Worm (Caenorhabditis elegans) whole organism, L4 larva: ENCODE results near the gene Y49E10.21.
A peak's percentile ranks its signal among the peaks of the same experiment; 100 is the strongest.

Source experiments
- D1046.2 ChIP-seq: fragments of 200-800 bp; sonication (Bioruptor generic); IDR thresholded peaks from 2 replicates; pipeline ENCODE4 v1.3.6; 2022; ENCODE audit warnings: missing genetic modification characterization, missing compliant biosample characterization
- F49E8.2 ChIP-seq: sonication (generic microtip); optimal IDR thresholded peaks from 2 replicates; lab custom pipeline; 2016; ENCODE audit warnings: missing compliant biosample characterization, mild to moderate bottlenecking, missing genetic modification characterization, borderline replicate concordance
- Y5F2A.4 ChIP-seq: fragments of 200-800 bp; sonication (Bioruptor generic); optimal IDR thresholded peaks from 2 replicates; lab custom pipeline; 2018; ENCODE audit warnings: mild to moderate bottlenecking, missing genetic modification characterization, missing compliant biosample characterization
- aha-1 ChIP-seq: fragments of 150-350 bp; peaks from one replicate; lab custom pipeline; 2014; ENCODE audit warnings: missing biosample characterization, missing genetic modification characterization
- ama-1 ChIP-seq: fragments of 150-350 bp; optimal IDR thresholded peaks from 2 replicates; lab custom pipeline; 2014; ENCODE audit warnings: inconsistent platforms, mixed read lengths
- attf-4 ChIP-seq: sonication (generic microtip); optimal IDR thresholded peaks from 3 replicates; lab custom pipeline; 2017; ENCODE audit warnings: missing biosample characterization, missing genetic modification characterization
- ceh-44 ChIP-seq: fragments of 200-800 bp; sonication (Bioruptor generic); IDR thresholded peaks from 2 replicates; pipeline ENCODE4 v1.3.6; 2022; ENCODE audit warnings: missing genetic modification reagents, missing genetic modification characterization, missing compliant biosample characterization
- ceh-62 ChIP-seq: sonication (generic microtip); optimal IDR thresholded peaks from 2 replicates; lab custom pipeline; 2017; ENCODE audit warnings: missing biosample characterization, missing genetic modification characterization
- cey-2 ChIP-seq: sonication (generic microtip); optimal IDR thresholded peaks from 3 replicates; lab custom pipeline; 2017; ENCODE audit warnings: missing genetic modification characterization, mild to moderate bottlenecking, missing compliant biosample characterization, antibody characterized with exemption, borderline replicate concordance; ENCODE audit not compliant: insufficient read depth
- ctbp-1 ChIP-seq: fragments of 200-800 bp; sonication (Bioruptor generic); IDR thresholded peaks from 2 replicates; pipeline ENCODE4 v1.3.6; 2022; ENCODE audit warnings: missing genetic modification reagents, missing genetic modification characterization, missing compliant biosample characterization
- daf-12 ChIP-seq: fragments of 150-350 bp; optimal IDR thresholded peaks from 2 replicates; lab custom pipeline; 2014; ENCODE audit warnings: missing biosample characterization, missing genetic modification reagents, missing genetic modification characterization
- daf-19 ChIP-seq: fragments of 200-800 bp; sonication (Bioruptor generic); conservative IDR thresholded peaks from 2 replicates; pipeline ENCODE4 v1.3.6; 2022; ENCODE audit warnings: missing genetic modification characterization, missing compliant biosample characterization
- dmd-6 ChIP-seq: fragments of 200-800 bp; sonication (Bioruptor generic); IDR thresholded peaks from 2 replicates; pipeline ENCODE4 v1.3.6; 2022; ENCODE audit warnings: missing genetic modification reagents, missing genetic modification characterization, missing compliant biosample characterization
- dmd-8 ChIP-seq: fragments of 200-800 bp; sonication (Bioruptor generic); IDR thresholded peaks from 2 replicates; pipeline ENCODE4 v1.3.6; 2022; ENCODE audit warnings: missing genetic modification characterization, missing compliant biosample characterization
- dmd-9 ChIP-seq: fragments of 200-800 bp; sonication (Bioruptor generic); IDR thresholded peaks from 2 replicates; pipeline ENCODE4 v1.3.6; 2022; ENCODE audit warnings: missing genetic modification reagents, missing genetic modification characterization, missing compliant biosample characterization
- dpl-1 ChIP-seq: fragments of 150-350 bp; optimal IDR thresholded peaks from 2 replicates; lab custom pipeline; 2014; ENCODE audit warnings: missing biosample characterization, missing genetic modification reagents, missing genetic modification characterization
- gei-8 ChIP-seq: fragments of 200-800 bp; sonication (Bioruptor generic); optimal IDR thresholded peaks from 2 replicates; lab custom pipeline; 2018; ENCODE audit warnings: mild to moderate bottlenecking, missing genetic modification characterization, missing compliant biosample characterization
- hif-1 ChIP-seq, 2 experiments: sonication (generic microtip); optimal IDR thresholded peaks; 2 replicates each; lab custom pipeline; 2016 to 2017; ENCODE audit warnings: missing compliant biosample characterization in 2 of 2, missing genetic modification characterization in 2 of 2, missing genetic modification reagents in 2 of 2, missing genotype in 2 of 2, mild to moderate bottlenecking in 1 of 2
- hlh-30 ChIP-seq: sonication (generic microtip); optimal IDR thresholded peaks from 2 replicates; lab custom pipeline; 2017; ENCODE audit warnings: antibody characterized with exemption, mild to moderate bottlenecking, missing genetic modification characterization, missing compliant biosample characterization; ENCODE audit not compliant: insufficient read depth
- hmg-1.1 ChIP-seq: fragments of 200-800 bp; sonication (Bioruptor generic); IDR thresholded peaks from 2 replicates; pipeline ENCODE4 v1.3.6; 2022; ENCODE audit warnings: missing genetic modification reagents, missing genetic modification characterization, missing compliant biosample characterization
- lin-1 ChIP-seq: fragments of 200-800 bp; sonication (Bioruptor generic); IDR thresholded peaks from 2 replicates; pipeline ENCODE4 v1.3.6; 2022; ENCODE audit warnings: missing genetic modification reagents, missing genetic modification characterization, missing compliant biosample characterization
- lin-15B ChIP-seq: fragments of 150-350 bp; sonication (generic microtip); optimal IDR thresholded peaks from 3 replicates; lab custom pipeline; 2014; ENCODE audit warnings: missing biosample characterization, missing genetic modification characterization
- lin-29 ChIP-seq: fragments of 200-800 bp; sonication (Bioruptor generic); IDR thresholded peaks from 2 replicates; pipeline ENCODE4 v1.3.6; 2022; ENCODE audit warnings: missing genetic modification reagents, missing genetic modification characterization, missing compliant biosample characterization
- lin-39 ChIP-seq: fragments of 150-350 bp; optimal IDR thresholded peaks from 2 replicates; lab custom pipeline; 2014; ENCODE audit warnings: missing biosample characterization, missing genetic modification reagents, missing genetic modification characterization
- lsy-2 ChIP-seq, 2 experiments: fragments of 150-350 bp in 1 of 2; sonication (generic microtip) in 1 of 2; optimal IDR thresholded peaks; 2 replicates each; lab custom pipeline; 2014 to 2017; ENCODE audit warnings: missing biosample characterization in 2 of 2, missing genetic modification characterization in 2 of 2
- madf-5 ChIP-seq, 2 experiments: fragments of 200-800 bp; sonication (Bioruptor generic); IDR thresholded peaks; 2 replicates each; pipeline ENCODE4 v1.3.6; 2022; ENCODE audit warnings: missing compliant biosample characterization in 2 of 2, missing genetic modification characterization in 2 of 2
- mep-1 ChIP-seq: fragments of 150-350 bp; sonication (generic microtip); optimal IDR thresholded peaks from 3 replicates; lab custom pipeline; 2014; ENCODE audit warnings: missing biosample characterization, missing genetic modification characterization
- mes-2 ChIP-seq: sonication (generic microtip); optimal IDR thresholded peaks from 2 replicates; lab custom pipeline; 2016; ENCODE audit warnings: missing genotype, mild to moderate bottlenecking, missing genetic modification characterization, missing compliant biosample characterization; ENCODE audit not compliant: poor library complexity, severe bottlenecking
- mxl-2 ChIP-seq: fragments of 200-800 bp; sonication (Bioruptor generic); conservative IDR thresholded peaks from 2 replicates; pipeline ENCODE4 v1.3.6; 2022; ENCODE audit warnings: missing genetic modification reagents, missing genetic modification characterization, missing compliant biosample characterization
- nhr-10 ChIP-seq: fragments of 150-350 bp; optimal IDR thresholded peaks from 2 replicates; lab custom pipeline; 2014; ENCODE audit warnings: missing biosample characterization, missing genetic modification characterization
- nhr-237 ChIP-seq: sonication (generic microtip); optimal IDR thresholded peaks from 2 replicates; lab custom pipeline; 2017; ENCODE audit warnings: missing biosample characterization, missing genetic modification characterization
- nhr-25 ChIP-seq: sonication (generic microtip); optimal IDR thresholded peaks from 2 replicates; lab custom pipeline; 2017; ENCODE audit warnings: missing genetic modification characterization, mild to moderate bottlenecking, missing compliant biosample characterization, antibody characterized with exemption, moderate library complexity, borderline replicate concordance; ENCODE audit not compliant: insufficient read depth
- nhr-28 ChIP-seq: fragments of 150-350 bp; optimal IDR thresholded peaks from 2 replicates; lab custom pipeline; 2014; ENCODE audit warnings: missing biosample characterization, missing genetic modification characterization
- nhr-76 ChIP-seq: fragments of 150-350 bp; optimal IDR thresholded peaks from 2 replicates; lab custom pipeline; 2014; ENCODE audit warnings: missing biosample characterization, missing genetic modification characterization
- pha-4 ChIP-seq, 2 experiments: fragments of 150-350 bp in 1 of 2; fragments of 200-800 bp in 1 of 2; sonication (Bioruptor generic) in 1 of 2; IDR thresholded peaks in 1 of 2; optimal IDR thresholded peaks in 1 of 2; 2 replicates each; pipeline versions ENCODE4 v1.3.6 to Lab custom; 2014 to 2022; ENCODE audit warnings: missing genetic modification characterization in 2 of 2, missing genetic modification reagents in 2 of 2, missing biosample characterization in 1 of 2, missing compliant biosample characterization in 1 of 2
- php-3 ChIP-seq: fragments of 200-800 bp; sonication (Bioruptor generic); IDR thresholded peaks from 2 replicates; pipeline ENCODE4 v1.3.6; 2022; ENCODE audit warnings: missing genetic modification reagents, missing genetic modification characterization, missing compliant biosample characterization
- rbr-2 ChIP-seq: sonication (generic microtip); optimal IDR thresholded peaks from 2 replicates; lab custom pipeline; 2016; ENCODE audit warnings: missing genotype, missing genetic modification characterization, missing compliant biosample characterization
- saeg-2 ChIP-seq: fragments of 200-800 bp; sonication (Bioruptor generic); IDR thresholded peaks from 2 replicates; pipeline ENCODE4 v1.3.6; 2022; ENCODE audit warnings: missing genetic modification reagents, missing genetic modification characterization, missing compliant biosample characterization
- sdz-12 ChIP-seq: fragments of 200-800 bp; sonication (Bioruptor generic); optimal IDR thresholded peaks from 2 replicates; lab custom pipeline; 2018; ENCODE audit warnings: mild to moderate bottlenecking, missing genetic modification characterization, missing compliant biosample characterization
- set-16 ChIP-seq: fragments of 200-800 bp; sonication (Bioruptor generic); IDR thresholded peaks from 2 replicates; pipeline ENCODE4 v1.3.6; 2022; ENCODE audit warnings: missing genetic modification reagents, missing genetic modification characterization, missing compliant biosample characterization
- skn-1 ChIP-seq: fragments of 150-350 bp; optimal IDR thresholded peaks from 2 replicates; lab custom pipeline; 2014; ENCODE audit warnings: missing biosample characterization, missing genetic modification characterization
- snpc-1.2 ChIP-seq: fragments of 200-800 bp; sonication (Bioruptor generic); IDR thresholded peaks from 2 replicates; pipeline ENCODE4 v1.3.6; 2022; ENCODE audit warnings: missing genetic modification reagents, missing genetic modification characterization, missing compliant biosample characterization
- spr-3 ChIP-seq: fragments of 200-800 bp; sonication (Bioruptor generic); optimal IDR thresholded peaks from 2 replicates; lab custom pipeline; 2018; ENCODE audit warnings: mild to moderate bottlenecking, missing genetic modification characterization, missing compliant biosample characterization
- unc-130 ChIP-seq: sonication (generic microtip); optimal IDR thresholded peaks from 2 replicates; lab custom pipeline; 2016; ENCODE audit warnings: missing genetic modification reagents, missing genetic modification characterization, missing compliant biosample characterization
- unc-62 ChIP-seq, 3 experiments: fragments of 150-350 bp in 1 of 3; sonication (generic microtip); optimal IDR thresholded peaks in 2 of 3; peaks in 1 of 3; 1 replicate in 1 of 3; 2 replicates in 2 of 3; lab custom pipeline; 2014 to 2017; ENCODE audit warnings: missing biosample characterization in 3 of 3, missing genetic modification characterization in 3 of 3, missing genetic modification reagents in 3 of 3, missing genotype in 1 of 3
- zag-1 ChIP-seq: fragments of 150-350 bp; optimal IDR thresholded peaks from 2 replicates; lab custom pipeline; 2014; ENCODE audit warnings: missing biosample characterization, missing genetic modification characterization
- zfp-3 ChIP-seq: fragments of 200-800 bp; sonication (Bioruptor generic); conservative IDR thresholded peaks from 2 replicates; pipeline ENCODE4 v1.3.6; 2022; ENCODE audit warnings: missing genetic modification reagents, missing genetic modification characterization, missing compliant biosample characterization

Y49E10.21 gene

DNA sequence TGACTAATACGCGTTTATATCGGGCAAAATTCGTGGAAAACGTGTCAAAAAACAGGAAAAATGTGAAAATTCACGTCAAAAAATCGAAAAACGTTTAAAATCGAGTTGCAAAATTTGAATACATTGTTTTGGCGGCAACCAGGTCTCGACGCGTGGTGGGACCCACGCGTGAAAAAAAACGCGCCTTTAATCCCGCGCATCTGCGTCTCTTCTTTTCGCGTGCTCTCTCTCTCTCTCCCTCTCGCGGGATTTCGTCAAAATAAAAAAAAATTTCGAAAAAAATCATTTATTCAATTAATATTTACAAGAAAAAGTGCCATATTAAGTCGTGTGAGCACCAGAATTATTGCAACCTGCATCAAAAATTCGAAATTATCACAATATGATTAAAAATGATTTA, 4.1 kb upstream of the Y49E10.21 start, which contains the start of gene ani-1 (continued):
- peak in 1 of 2 experiments; percentile 33 for TF ChIP-seq hif-1 (tag; optimal IDR thresholded peaks at IDR 0.05; lab: Kevin White, UChicago)
- TF ChIP-seq hlh-30 (tag; lab: Kevin White, UChicago): peak; percentile 54
- TF ChIP-seq unc-62 (GFP tag; optimal IDR thresholded peaks at IDR 0.05 in 1 of 2; lab: Kevin White, UChicago): no peak
- no peak for TF ChIP-seq unc-62 (tag; optimal IDR thresholded peaks at IDR 0.05; lab: Kevin White, UChicago)
- no peak for TF ChIP-seq php-3 (GFP tag; lab: Robert Waterston, UW)
- peak; percentile 9 for TF ChIP-seq nhr-25 (tag; lab: Kevin White, UChicago)
- TF ChIP-seq nhr-28 (tag; lab: Kevin White, UChicago): no peak
- TF ChIP-seq nhr-10 (tag; lab: Kevin White, UChicago): no peak
- peak; percentile 69 for TF ChIP-seq mep-1
- no peak for TF ChIP-seq daf-19
- TF ChIP-seq Y5F2A.4 (GFP tag; lab: Kevin White, UChicago): no peak
- TF ChIP-seq snpc-1.2 (GFP tag; lab: Robert Waterston, UW): peak; percentile 30; the same call in 1 of the 2 replicates
- 0 out of 2 replicates have a peak, but pooled peaks have one; percentile 49 for TF ChIP-seq pha-4 (GFP tag; IDR thresholded peaks at IDR 0.05; lab: Robert Waterston, UW)
- TF ChIP-seq pha-4 (tag; optimal IDR thresholded peaks at IDR 0.05; lab: Kevin White, UChicago): no peak
- no peak for TF ChIP-seq ctbp-1 (GFP tag; lab: Robert Waterston, UW)
- TF ChIP-seq lin-39 (tag; lab: Kevin White, UChicago): no peak
- TF ChIP-seq lin-1 (GFP tag; lab: Robert Waterston, UW): no peak
- peak; percentile 81 for TF ChIP-seq aha-1
- no peak for TF ChIP-seq D1046.2 (GFP tag; lab: Robert Waterston, UW)
- TF ChIP-seq ama-1 (lab: Kevin White, UChicago): peak; percentile 92
- TF ChIP-seq lsy-2 (tag; optimal IDR thresholded peaks at IDR 0.05; lab: Kevin White, UChicago): peak in 1 of 2 experiments; percentile 86
- TF ChIP-seq hmg-1.1 (GFP tag; lab: Robert Waterston, UW): peak; percentile 40; the same call in 1 of the 2 replicates
- TF ChIP-seq cey-2 (tag; lab: Kevin White, UChicago): no peak
- TF ChIP-seq dpl-1 (GFP tag; lab: Kevin White, UChicago): peak; percentile 87
- TF ChIP-seq gei-8 (GFP tag; lab: Kevin White, UChicago): no peak
- 0 out of 2 replicates have a peak, but pooled peaks have one; percentile 24 for TF ChIP-seq zfp-3 (GFP tag; lab: Robert Waterston, UW)

DNA sequence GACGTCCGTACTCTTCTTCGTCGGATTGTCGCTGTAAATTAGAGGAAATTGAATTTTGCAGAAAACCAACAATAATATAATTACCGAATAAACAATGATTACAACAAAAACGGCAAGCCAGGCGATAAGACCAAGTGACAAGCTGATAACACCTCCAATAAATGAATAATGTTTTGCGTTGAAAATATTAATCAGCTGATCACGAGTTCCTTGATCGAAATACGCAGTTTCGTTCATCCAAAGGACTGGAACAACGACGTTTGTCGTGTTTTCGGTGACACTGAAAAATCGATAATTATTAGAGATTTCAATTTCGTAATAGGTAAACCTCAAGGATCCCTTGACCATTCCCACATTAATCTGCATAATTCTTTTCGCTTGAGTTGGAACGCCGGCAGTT, 3.6 kb upstream of the Y49E10.21 start:
- TF ChIP-seq spr-3: no peak
- no peak for TF ChIP-seq set-16 (GFP tag; lab: Robert Waterston, UW)
- TF ChIP-seq skn-1 (tag; lab: Kevin White, UChicago): no peak
- TF ChIP-seq lin-29: no peak
- TF ChIP-seq zag-1 (tag; lab: Kevin White, UChicago): no peak
- no peak for TF ChIP-seq sdz-12
- TF ChIP-seq unc-62 (GFP tag; optimal IDR thresholded peaks at IDR 0.05 in 1 of 2; lab: Kevin White, UChicago): no peak
- no peak for TF ChIP-seq unc-62 (tag; optimal IDR thresholded peaks at IDR 0.05; lab: Kevin White, UChicago)
- no peak for TF ChIP-seq zfp-3 (GFP tag; lab: Robert Waterston, UW)
- no peak for TF ChIP-seq unc-130
- TF ChIP-seq mes-2 (tag; lab: Kevin White, UChicago): peak; percentile 19
- TF ChIP-seq dpl-1 (GFP tag; lab: Kevin White, UChicago): no peak
- no peak for TF ChIP-seq F49E8.2
- peak; percentile 31 for TF ChIP-seq dmd-6
- no peak for TF ChIP-seq saeg-2 (GFP tag; lab: Robert Waterston, UW)
- TF ChIP-seq ceh-44 (GFP tag; lab: Robert Waterston, UW): no peak
- TF ChIP-seq hlh-30 (tag; lab: Kevin White, UChicago): peak; percentile 2
- no peak for TF ChIP-seq Y5F2A.4 (GFP tag; lab: Kevin White, UChicago)
- no peak for TF ChIP-seq cey-2 (tag; lab: Kevin White, UChicago)
- no peak for TF ChIP-seq dmd-8 (GFP tag; lab: Robert Waterston, UW)
- TF ChIP-seq ceh-62 (tag; lab: Kevin White, UChicago): no peak
- TF ChIP-seq lin-15B (tag; lab: Kevin White, UChicago): no peak
- TF ChIP-seq attf-4 (tag; lab: Kevin White, UChicago): no peak
- no peak for TF ChIP-seq rbr-2 (tag; lab: Kevin White, UChicago)
- no peak for TF ChIP-seq dmd-9 (GFP tag; lab: Robert Waterston, UW)
- no peak for TF ChIP-seq mxl-2 (GFP tag; lab: Robert Waterston, UW)
- peak; percentile 89 for TF ChIP-seq aha-1
- TF ChIP-seq nhr-76 (tag; lab: Kevin White, UChicago): no peak
- no peak for TF ChIP-seq madf-5 (GFP tag; IDR thresholded peaks at IDR 0.05; lab: Robert Waterston, UW)
- TF ChIP-seq nhr-237 (tag; lab: Kevin White, UChicago): no peak
- no peak for TF ChIP-seq daf-12
